Worm (Caenorhabditis elegans): ENCODE results near the gene sdz-35.

The sdz-35 gene

ce11 chrII:3245836-3246235, 37.3 kb upstream of the sdz-35 start, which contains the start of gene C17F4.7 (continued):
- TF ChIP-seq mes-4 (tag; optimal IDR thresholded peaks at IDR 0.05) (no peak), pha-4 (tag; optimal IDR thresholded peaks at IDR 0.05) (no peak), madf-6 (GFP tag; IDR thresholded peaks at IDR 0.05) (no peak), F55B11.4 (tag; optimal IDR thresholded peaks at IDR 0.05; ENCODE audit: borderline replicate concordance, insufficient read depth) (no peak), B0035.1 (tag; optimal IDR thresholded peaks at IDR 0.05) (no peak), nhr-179 (tag; optimal IDR thresholded peaks at IDR 0.05) (no peak)

ce11 chrII:3244758-3245157, 36.2 kb upstream of the sdz-35 start:
- TF ChIP-seq ztf-28 (GFP tag; IDR thresholded peaks at IDR 0.05) (no peak), B0336.3 (GFP tag; IDR thresholded peaks at IDR 0.05) (no peak), mel-28 (tag; optimal IDR thresholded peaks at IDR 0.05; ENCODE audit: borderline replicate concordance) (no peak), Y53G8AR.9 (GFP tag; conservative IDR thresholded peaks at IDR 0.05) (peak; percentile 47; the same call in 1 of the 2 replicates), zim-3 (tag; optimal IDR thresholded peaks at IDR 0.05) (no peak), attf-3 (GFP tag; conservative IDR thresholded peaks at IDR 0.05) (no peak), Y95B8A.8 (GFP tag; IDR thresholded peaks at IDR 0.05) (no peak), sea-2 (GFP tag; IDR thresholded peaks at IDR 0.05) (no peak), tlf-1 (GFP tag; optimal IDR thresholded peaks at IDR 0.05) (no peak), madf-6 (GFP tag; IDR thresholded peaks at IDR 0.05) (no peak), F37B4.10 (GFP tag; IDR thresholded peaks at IDR 0.05) (no peak), F55B11.4 (tag; optimal IDR thresholded peaks at IDR 0.05; ENCODE audit: borderline replicate concordance, insufficient read depth) (no peak), B0035.1 (tag; optimal IDR thresholded peaks at IDR 0.05) (no peak), nhr-80 (tag; optimal IDR thresholded peaks at IDR 0.05) (peak; percentile 74), F57A8.1 (GFP tag; optimal IDR thresholded peaks at IDR 0.05) (no peak), C06A6.2 (GFP tag; conservative IDR thresholded peaks at IDR 0.05) (no peak), Y67H2A.10 (GFP tag; conservative IDR thresholded peaks at IDR 0.05) (no peak), ama-1 (optimal IDR thresholded peaks at IDR 0.05) (no peak), ama-1 (GFP tag; optimal IDR thresholded peaks at IDR 0.05) (no peak), nhr-90 (tag; optimal IDR thresholded peaks at IDR 0.05) (peak; percentile 43), egrh-3 (GFP tag; IDR thresholded peaks at IDR 0.05) (no peak), snpc-3.4 (tag; optimal IDR thresholded peaks at IDR 0.05) (no peak)

- TF ChIP-seq ceh-100 (GFP tag; IDR thresholded peaks at IDR 0.05) = no peak
- no peak for TF ChIP-seq ceh-40 (GFP tag; IDR thresholded peaks at IDR 0.05)
- TF ChIP-seq efl-1 (GFP tag; optimal IDR thresholded peaks at IDR 0.05) = no peak
- TF ChIP-seq lsy-27 (tag; optimal IDR thresholded peaks at IDR 0.05; ENCODE audit: borderline replicate concordance, insufficient read depth) = no peak
- no peak for TF ChIP-seq unc-130 (GFP tag; optimal IDR thresholded peaks at IDR 0.05)
- TF ChIP-seq repo-1 (tag; optimal IDR thresholded peaks at IDR 0.05) = no peak
- TF ChIP-seq ztf-28 (GFP tag; IDR thresholded peaks at IDR 0.05) = no peak
- TF ChIP-seq nhr-80 (tag; optimal IDR thresholded peaks at IDR 0.05) = no peak
- no peak for TF ChIP-seq dox-1 (GFP tag; IDR thresholded peaks at IDR 0.05)
- TF ChIP-seq lin-35 (GFP tag; optimal IDR thresholded peaks at IDR 0.05) = no peak
- no peak for TF ChIP-seq ceh-27 (GFP tag; optimal IDR thresholded peaks at IDR 0.05)
- no peak for TF ChIP-seq him-1 (tag; optimal IDR thresholded peaks at IDR 0.05)
- TF ChIP-seq C17E4.6 (GFP tag; IDR thresholded peaks at IDR 0.05) = no peak
- TF ChIP-seq attf-5 (GFP tag; optimal IDR thresholded peaks at IDR 0.05) = no peak
- no peak for TF ChIP-seq ztf-6 (GFP tag; IDR thresholded peaks at IDR 0.05)
- no peak for TF ChIP-seq hmg-20 (GFP tag; IDR thresholded peaks at IDR 0.05)
- TF ChIP-seq nfya-1 (tag; optimal IDR thresholded peaks at IDR 0.05; ENCODE audit: borderline replicate concordance, insufficient read depth) = no peak
- no peak for TF ChIP-seq madf-6 (GFP tag; IDR thresholded peaks at IDR 0.05)
- no peak for TF ChIP-seq let-526 (GFP tag; IDR thresholded peaks at IDR 0.05)
- TF ChIP-seq ceh-58 (GFP tag; IDR thresholded peaks at IDR 0.05) = no peak
Observed at ce11 chrII:3244070-3244469, 35.5 kb upstream of the sdz-35 start, which contains the start of gene C17F4.12. Gene C17F4.12 (minus strand): TSS chrII:3244170.
